Fruit fly (Drosophila melanogaster): Measurements from ENCODE around the gene spi.

spi gene

DNA sequence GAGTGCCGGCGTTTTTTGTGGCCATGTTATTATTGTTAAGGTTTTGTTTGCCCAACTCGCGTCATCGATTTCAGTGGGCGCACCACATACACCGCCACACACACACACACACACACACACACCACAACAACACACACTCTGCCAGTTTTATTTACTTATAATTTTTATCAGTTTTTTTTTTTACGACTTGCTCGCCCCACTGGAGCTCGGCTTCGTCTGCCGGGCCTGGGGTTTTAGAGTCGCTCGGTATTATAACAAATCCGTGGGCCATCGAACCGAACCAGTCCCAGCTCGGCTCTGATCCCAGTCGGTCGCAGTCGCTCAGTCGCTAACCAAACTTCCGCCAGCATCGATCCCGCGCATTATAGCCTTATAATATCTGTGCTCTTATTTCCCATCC is 27.7 kb downstream of the spi start (continued):
- TF ChIP-seq CG5180 (GFP tag; optimal IDR thresholded peaks at IDR 0.05) (peak; percentile 92), inv (GFP tag; IDR thresholded peaks at IDR 0.05; ENCODE audit: partially characterized antibody) (no peak), CG31224 (GFP tag; IDR thresholded peaks at IDR 0.05) (no peak), CG7745 (tag; optimal IDR thresholded peaks at IDR 0.05) (peak; percentile 27), maf-S (GFP tag; optimal IDR thresholded peaks at IDR 0.05) (no peak), Atf6 (GFP tag; IDR thresholded peaks at IDR 0.05) (peak; percentile 42; the same call in 1 of the 2 replicates), CG6854 (GFP tag; optimal IDR thresholded peaks at IDR 0.05) (no peak), Adf1 (GFP tag; IDR thresholded peaks at IDR 0.05) (peak; percentile 44; the same call in 1 of the 2 replicates), CoRest (tag; optimal IDR thresholded peaks at IDR 0.05) (no peak), CrebB (tag; optimal IDR thresholded peaks at IDR 0.05) (peak; percentile 48), E2f2 (GFP tag; IDR thresholded peaks at IDR 0.05) (peak; percentile 8; the same call in 1 of the 2 replicates), Hr3 (GFP tag; optimal IDR thresholded peaks at IDR 0.05) (no peak), Nf-YA (GFP tag; IDR thresholded peaks at IDR 0.05) (no peak), zen2 (GFP tag; IDR thresholded peaks at IDR 0.05; ENCODE audit: partially characterized antibody) (peak; percentile 19; the same call in 1 of the 3 replicates), CG7839 (tag; optimal IDR thresholded peaks at IDR 0.05) (no peak), Stat92E (GFP tag; optimal IDR thresholded peaks at IDR 0.05) (peak in 1 of 3 experiments; percentile 41), odd (GFP tag; optimal IDR thresholded peaks at IDR 0.05) (peak; percentile 23), CG6683 (GFP tag; optimal IDR thresholded peaks at IDR 0.05) (no peak), Hr51 (GFP tag; optimal IDR thresholded peaks at IDR 0.05) (no peak), CG31388 (GFP tag; optimal IDR thresholded peaks at IDR 0.05) (no peak), CG14441 (GFP tag; IDR thresholded peaks at IDR 0.05) (0 out of 2 replicates have a peak, but pooled peaks have one; percentile 6), Sry-β (GFP tag; optimal IDR thresholded peaks at IDR 0.05) (no peak), dysf (GFP tag; IDR thresholded peaks at IDR 0.05) (0 out of 3 replicates have a peak, but pooled peaks have one; percentile 23), sens-2 (GFP tag; IDR thresholded peaks at IDR 0.05) (no peak), vvl (GFP tag; IDR thresholded peaks at IDR 0.05) (peak; percentile 69; the same call in 1 of the 2 replicates), Nf-YB (GFP tag; optimal IDR thresholded peaks at IDR 0.05) (peak; percentile 49), Mad (GFP tag; optimal IDR thresholded peaks at IDR 0.05) (no peak), D19B (GFP tag; optimal IDR thresholded peaks at IDR 0.05) (no peak), CG10543 (GFP tag; optimal IDR thresholded peaks at IDR 0.05) (peak; percentile 88), Nf-YC (tag; optimal IDR thresholded peaks at IDR 0.05) (no peak), NC2β (GFP tag; optimal IDR thresholded peaks at IDR 0.05) (no peak), onecut (GFP tag; IDR thresholded peaks at IDR 0.05) (no peak; the same call in 1 of the 2 replicates), CG34422 (GFP tag; IDR thresholded peaks at IDR 0.05) (peak; percentile 44; the same call in 1 of the 3 replicates), corto (GFP tag; optimal IDR thresholded peaks at IDR 0.05) (peak; percentile 35), CG34376 (GFP tag; optimal IDR thresholded peaks at IDR 0.05) (peak; percentile 92), CG17568 (GFP tag; optimal IDR thresholded peaks at IDR 0.05) (no peak), rib (GFP tag; IDR thresholded peaks at IDR 0.05) (0 out of 2 replicates have a peak, but pooled peaks have one; percentile 18), az2 (GFP tag; optimal IDR thresholded peaks at IDR 0.05) (no peak), gsb (GFP tag; IDR thresholded peaks at IDR 0.05) (no peak), Pdp1 (GFP tag; optimal IDR thresholded peaks at IDR 0.05) (peak in 1 of 2 experiments; percentile 13), ind (GFP tag; optimal IDR thresholded peaks at IDR 0.05) (no peak), C15 (GFP tag; IDR thresholded peaks at IDR 0.05) (0 out of 3 replicates have a peak, but pooled peaks have one; percentile 36), oc (tag; optimal IDR thresholded peaks at IDR 0.05) (peak; percentile 62), mirr (GFP tag; optimal IDR thresholded peaks at IDR 0.05) (peak; percentile 40), CG10209 (GFP tag; optimal IDR thresholded peaks at IDR 0.05) (no peak), CG18619 (GFP tag; optimal IDR thresholded peaks at IDR 0.05) (no peak), chinmo (GFP tag; IDR thresholded peaks at IDR 0.05; ENCODE audit: partially characterized antibody) (peak; percentile 88; the same call in 2 of the 4 replicates), Dp (GFP tag; optimal IDR thresholded peaks at IDR 0.05) (no peak), CG6765 (GFP tag; optimal IDR thresholded peaks at IDR 0.05) (no peak)
